Worm (Caenorhabditis elegans) whole organism, L4/young adult: ENCODE results near the gene act-2.

Source experiments
- W03F9.2 ChIP-seq: fragments of 150-350 bp; optimal IDR thresholded peaks from 2 replicates; lab custom pipeline; 2014; ENCODE audit warnings: missing biosample characterization, missing genetic modification characterization
- dao-5 ChIP-seq: sonication (generic microtip); optimal IDR thresholded peaks from 2 replicates; lab custom pipeline; 2016; ENCODE audit warnings: missing genotype, missing genetic modification characterization, moderate library complexity, missing compliant biosample characterization
- him-1 ChIP-seq: sonication (generic microtip); optimal IDR thresholded peaks from 2 replicates; lab custom pipeline; 2016; ENCODE audit warnings: missing genotype, missing genetic modification reagents, missing genetic modification characterization, missing compliant biosample characterization

DNA sequence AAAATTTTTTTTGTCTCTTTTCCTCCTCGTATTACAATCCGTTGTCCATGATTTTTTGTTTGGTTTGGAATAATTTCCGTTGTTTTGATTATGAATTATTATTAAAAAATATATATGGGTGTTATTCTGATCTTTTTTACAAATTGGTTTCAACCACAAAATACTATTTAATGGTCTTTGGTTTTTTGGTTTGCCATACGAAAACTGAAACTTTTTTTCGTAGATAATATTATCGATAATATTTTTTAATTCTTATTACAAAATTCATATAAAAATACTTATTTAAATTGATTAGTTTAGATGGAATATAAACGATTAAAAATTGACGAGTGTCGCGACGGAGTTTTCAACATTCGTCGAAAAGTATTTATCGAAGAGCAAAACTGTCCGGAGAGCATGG, 49.2 kb upstream of the act-2 start, which contains the start of gene jmjd-5:
- TF ChIP-seq W03F9.2 (tag; lab: Kevin White, UChicago): no peak
- TF ChIP-seq dao-5 (tag; lab: Kevin White, UChicago): no peak
- TF ChIP-seq him-1: no peak
